Fruit fly (Drosophila melanogaster) whole organism, larva: ENCODE measurements around the gene CG7115.
A peak's percentile ranks its signal among the peaks of the same experiment; 100 is the strongest.

Source experiments
- noc ChIP-seq: fragments of 200-800 bp; sonication (Bioruptor generic); optimal IDR thresholded peaks from 3 replicates; lab custom pipeline; 2019; ENCODE audit warnings: missing biosample characterization, mild to moderate bottlenecking, missing genetic modification characterization, moderate library complexity

Gene CG7115

DNA sequence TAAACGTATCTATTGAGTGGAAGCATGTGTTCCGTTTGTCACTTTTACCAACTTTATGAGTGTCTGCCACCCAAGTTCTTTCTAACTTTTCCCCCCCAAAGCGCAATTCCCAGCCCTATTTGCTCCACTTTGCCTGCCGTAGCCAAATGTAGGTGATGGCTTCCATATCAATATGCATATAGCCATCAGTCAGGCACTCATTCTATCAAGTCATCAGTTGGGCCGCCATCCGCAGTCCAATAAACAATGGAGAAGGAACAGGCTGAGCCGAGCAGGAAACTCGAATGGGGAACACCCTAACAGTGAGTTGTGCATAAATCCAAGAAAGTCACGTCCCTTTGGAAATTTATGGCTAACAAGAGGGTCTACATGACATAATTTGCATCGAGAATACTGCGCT is 13.4 kb upstream of the CG7115 start:
- TF ChIP-seq noc (tag; lab: Kevin White, UChicago), result no peak

DNA sequence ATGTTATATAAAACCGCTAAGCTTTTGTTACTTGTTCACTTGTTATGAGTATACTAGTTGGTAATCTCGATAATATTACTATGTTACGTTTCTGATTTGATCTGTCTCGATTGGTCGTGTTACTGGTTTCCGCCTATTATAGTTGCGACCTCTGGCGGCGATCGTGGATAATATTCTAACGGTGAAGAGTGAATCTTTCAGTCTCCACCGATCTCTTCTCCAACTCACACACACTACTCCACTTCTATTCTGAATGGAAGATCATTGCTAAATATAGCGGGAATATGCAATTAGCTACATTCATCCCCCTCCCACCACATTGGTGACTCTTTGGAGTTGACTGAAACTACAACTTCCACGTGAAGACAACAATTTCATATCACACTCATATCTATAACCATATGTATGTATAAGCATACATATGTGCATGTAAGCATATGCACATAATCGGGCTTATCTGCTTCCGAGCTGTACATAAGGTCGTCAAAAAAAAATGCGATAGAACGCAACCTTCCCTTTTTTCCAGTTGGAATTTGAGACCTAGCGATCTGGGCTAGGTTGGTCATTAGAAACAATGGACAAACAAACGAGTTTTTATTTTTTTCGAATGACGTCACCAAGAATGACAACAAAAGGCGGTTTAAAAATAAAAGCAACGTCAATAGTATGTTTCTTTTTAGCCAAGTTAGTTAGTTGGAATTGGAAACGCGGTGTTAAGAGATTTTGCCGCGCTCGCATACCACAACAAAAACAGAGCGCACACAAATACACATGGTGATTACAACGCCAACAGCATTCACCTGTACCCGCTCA is 11.9 kb upstream of the CG7115 start:
- no peak for TF ChIP-seq noc (tag; lab: Kevin White, UChicago)

DNA sequence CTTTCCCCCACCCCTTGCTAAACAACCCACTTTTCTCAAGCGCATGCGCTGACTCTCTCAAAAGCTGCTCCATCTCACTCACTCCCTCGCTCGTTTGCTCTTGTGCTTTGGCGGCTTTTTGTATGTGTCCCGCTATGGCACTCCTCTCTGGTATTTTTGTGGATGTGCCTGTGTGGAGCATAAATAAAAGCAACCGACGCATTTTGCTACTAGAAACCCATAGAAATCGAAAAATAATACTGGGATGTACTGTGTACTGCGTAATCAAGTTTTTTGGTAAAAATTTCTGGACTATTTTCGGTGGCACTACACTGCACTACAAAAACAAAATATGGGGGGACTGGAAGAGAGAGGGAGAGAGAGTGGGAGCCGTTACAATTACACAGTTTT is 11.3 kb upstream of the CG7115 start:
- peak; percentile 2 for TF ChIP-seq noc (tag; lab: Kevin White, UChicago)

DNA sequence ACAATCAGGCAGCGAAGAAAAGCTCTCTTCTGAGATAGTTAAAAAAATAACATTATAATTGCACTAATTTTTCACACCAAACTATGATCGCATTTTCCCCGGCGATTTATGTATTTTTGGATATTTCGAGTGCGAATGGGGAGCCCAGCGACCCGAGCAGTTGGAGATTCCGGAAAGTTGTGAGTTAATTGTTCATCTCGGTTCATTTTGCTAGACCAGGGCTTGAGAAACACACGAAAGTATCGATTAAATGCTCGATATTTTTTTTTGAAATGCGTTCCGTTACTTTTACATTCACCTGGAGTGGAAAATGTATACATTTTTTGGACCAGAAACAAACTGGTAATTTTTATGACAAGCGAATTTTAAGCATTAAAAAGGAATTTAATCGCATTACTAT is 10.4 kb upstream of the CG7115 start, which contains the start of gene Cdc14:
Cdc14 (minus strand) TSS at position 185 of the 400 bp plus-strand sequence.
- TF ChIP-seq noc (tag; lab: Kevin White, UChicago), result no peak

DNA sequence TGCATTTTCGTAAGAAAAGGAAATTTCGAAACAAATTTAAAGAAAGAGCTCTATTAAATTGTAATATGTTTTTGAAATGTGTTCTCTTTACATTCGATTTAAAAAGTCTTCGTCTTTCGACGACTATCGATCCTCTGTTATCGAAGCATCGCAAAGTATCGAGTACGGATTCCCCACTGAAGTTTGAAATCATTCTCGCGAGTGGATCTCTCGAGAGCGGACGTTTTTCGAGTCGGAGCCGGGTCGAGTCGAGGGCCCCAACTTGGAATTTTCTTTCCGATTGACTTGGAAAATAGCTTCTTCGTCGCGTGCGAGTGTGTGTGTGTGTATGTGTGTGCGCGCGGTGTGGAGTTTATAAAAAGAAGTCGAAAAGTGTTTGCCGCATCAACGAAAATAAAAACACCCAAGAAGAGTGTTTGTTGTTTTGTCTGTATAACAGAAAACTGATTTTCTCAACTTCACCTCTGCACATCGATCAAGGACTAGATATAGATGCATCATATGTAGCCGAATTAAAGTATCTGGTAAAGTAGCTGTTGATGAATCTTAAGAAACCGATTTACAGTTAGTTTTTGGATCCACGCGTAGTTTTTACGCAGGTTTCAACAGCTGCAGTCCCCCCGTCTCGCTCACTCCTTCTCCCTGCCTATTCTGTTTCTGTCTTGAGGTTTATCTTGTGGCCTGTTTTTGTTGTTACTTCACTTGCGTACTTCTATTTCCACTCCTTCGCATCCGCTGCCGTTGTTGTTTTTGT is 9.5 kb upstream of the CG7115 start, which contains the start of gene LanB1:
LanB1 (plus strand) TSS at position 190 of the 754 bp plus-strand sequence.
- TF ChIP-seq noc (tag; lab: Kevin White, UChicago), result no peak

DNA sequence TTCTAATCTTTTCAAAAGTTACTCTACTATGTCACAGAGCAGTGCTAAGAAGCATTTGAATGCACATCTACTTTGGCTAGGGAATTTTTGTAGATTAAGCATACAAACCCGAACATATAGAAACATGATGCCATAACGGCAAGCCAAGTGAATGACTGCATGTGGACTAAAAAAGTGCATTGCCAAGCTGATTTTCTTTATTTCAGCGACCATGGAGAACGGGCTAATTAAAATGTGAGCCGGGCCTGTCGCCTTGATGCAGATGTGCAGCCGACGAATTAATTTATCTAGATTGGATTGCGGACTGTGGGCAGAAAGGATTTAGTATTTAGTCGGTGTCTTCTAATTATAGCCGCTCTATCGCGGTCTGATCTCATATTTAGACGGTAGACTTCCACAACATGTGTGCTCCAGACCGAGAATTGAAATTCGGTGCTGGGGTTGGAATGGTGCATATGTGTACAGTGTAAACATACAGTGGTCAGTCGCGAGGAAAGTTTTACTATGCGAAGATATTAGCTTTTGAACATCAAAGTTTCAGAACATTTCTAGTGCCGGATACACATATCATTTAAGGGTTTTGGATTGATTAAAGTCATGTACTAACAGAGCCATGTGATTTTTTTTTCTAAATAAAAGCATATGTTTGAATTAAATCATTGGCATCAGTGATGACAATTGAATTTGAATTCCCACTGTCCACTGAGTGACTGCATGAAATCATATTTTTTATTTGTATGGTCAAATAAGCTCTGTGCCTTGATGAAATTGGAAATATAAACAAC is 8.2 kb upstream of the CG7115 start:
- TF ChIP-seq noc (tag; lab: Kevin White, UChicago), result no peak

DNA sequence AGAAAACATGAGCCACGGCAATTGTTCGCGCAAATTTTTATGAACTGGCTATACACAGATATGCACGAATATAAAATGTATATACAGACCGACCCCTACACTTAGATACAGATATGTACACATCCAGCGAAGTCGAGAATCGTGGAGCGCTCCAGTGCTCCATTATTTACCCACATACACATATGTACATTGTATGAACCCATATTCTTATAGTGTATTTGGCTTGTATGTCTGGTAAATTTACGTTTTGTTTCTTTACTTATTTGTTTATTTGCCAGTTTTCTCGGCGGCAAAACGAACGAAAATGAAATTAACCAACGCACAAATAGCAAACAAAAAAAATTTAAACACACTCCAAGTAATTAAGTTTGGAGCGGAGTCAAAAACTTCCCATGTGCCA is 7.6 kb upstream of the CG7115 start:
- TF ChIP-seq noc (tag; lab: Kevin White, UChicago), result no peak

DNA sequence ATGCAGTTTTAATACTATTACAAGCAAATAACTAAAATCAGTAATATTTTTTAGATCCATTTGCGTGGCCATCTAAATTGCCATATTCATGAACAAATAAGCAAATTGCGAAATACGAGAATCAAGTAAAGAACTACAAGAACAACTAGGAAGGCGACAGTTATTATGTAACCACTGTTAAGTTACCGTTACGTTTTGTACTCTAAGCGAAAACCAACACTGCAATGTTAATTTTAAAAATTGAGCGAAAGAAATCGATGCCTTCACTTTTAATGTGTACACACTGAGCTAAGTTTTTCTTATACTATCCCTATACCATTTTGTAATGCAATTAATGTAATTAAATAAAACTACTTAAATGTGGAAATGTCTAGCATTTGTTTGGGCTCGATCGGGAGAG is 543 bp upstream of the CG7115 start:
- TF ChIP-seq noc (tag; lab: Kevin White, UChicago), result no peak

DNA sequence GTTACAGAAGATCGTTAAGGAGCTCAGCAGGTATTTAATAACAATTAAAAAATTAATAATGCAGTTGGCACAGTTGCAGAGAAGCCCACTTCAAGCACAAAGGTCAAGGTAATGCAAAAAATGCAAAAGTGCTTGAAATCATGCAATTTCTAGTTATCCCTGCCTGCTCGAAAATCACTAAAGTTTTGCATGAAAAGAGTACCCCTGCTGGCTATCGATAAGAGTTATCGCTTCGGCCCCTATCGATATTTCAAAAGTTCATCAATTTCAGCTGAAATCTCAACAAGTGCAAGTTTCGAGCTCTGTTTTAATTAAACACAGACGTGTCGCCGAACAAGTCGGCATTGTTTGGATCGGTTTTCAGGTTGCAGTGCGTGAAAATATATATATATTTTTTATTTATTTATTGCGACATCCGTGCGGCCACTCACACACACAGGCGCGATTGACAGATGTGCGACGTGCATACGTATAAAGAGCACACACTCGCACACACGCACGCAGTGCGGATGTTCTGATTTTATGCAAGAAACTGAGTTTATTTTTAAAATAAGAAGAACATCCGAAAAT is 413 bp downstream of the CG7115 start:
- TF ChIP-seq noc (tag; lab: Kevin White, UChicago), result peak; percentile 19

DNA sequence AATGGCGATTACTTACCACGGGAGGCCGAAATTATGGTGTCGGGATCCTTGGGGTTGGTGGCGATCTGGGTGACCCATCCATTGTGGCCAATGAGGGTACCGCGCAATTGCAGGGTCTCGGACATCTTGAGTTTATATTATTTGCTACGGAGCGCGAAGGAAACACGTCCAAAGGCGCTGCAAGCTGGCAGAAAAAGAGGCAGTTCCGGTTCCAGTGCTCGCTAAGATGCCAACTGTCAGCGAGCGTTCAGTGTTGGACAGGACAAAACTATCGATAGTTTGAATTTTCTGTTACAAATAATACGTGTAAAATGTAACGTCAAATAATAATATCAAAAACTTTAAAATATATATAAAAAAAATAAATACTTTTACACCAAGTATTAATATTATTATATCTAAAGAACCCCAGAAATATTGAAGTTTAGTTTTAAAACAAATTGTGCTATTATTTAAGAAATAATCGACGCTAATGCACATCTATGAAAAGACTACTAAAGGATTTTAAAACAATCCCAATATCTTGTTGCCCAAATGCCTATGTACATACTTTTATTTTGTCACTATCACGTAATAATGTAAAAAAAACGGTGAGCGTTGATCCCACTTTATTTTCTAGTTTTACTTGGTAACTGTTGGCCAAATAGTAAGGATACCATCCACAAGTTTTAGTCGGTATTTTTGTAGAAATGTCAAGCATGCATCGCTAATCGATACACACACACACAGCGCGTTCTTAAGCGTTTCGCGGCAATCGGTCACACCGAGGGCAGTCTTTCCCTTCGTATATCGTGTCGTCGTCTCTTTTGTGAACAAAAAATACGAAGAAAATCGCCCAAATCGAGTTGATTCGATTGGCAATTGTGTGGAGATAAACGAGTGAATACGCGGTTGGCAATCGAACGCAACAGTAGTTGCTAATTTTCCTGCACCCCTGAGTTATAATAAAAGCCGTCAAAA is 6.4 kb downstream of the CG7115 start, which contains the start of the genes Rack1 and mts:
Rack1 (minus strand) TSS at position 271 of the 960 bp plus-strand sequence.
mts (plus strand) TSS at position 606 of the 960 bp plus-strand sequence.
- peak; percentile 61 for TF ChIP-seq noc (tag; lab: Kevin White, UChicago)

DNA sequence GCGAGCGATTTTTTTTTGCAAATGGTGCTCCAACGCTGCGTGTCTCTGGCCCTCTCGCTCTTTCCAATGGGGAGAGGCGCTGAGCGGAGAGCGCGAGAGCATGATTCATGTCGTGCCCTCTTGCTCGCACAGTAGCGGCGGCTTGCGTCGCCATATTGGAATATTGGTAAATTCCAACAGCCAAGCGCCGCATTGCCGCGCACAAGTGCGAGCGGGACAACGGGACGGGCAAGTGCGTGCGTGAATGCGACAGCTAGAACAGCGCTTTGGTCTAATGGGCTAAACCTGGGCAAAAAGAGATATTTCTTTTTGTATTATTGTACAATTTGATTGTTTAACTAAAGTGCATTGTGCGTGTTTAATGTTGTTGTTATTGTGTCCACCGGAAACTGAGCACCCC is 7.3 kb downstream of the CG7115 start:
- TF ChIP-seq noc (tag; lab: Kevin White, UChicago), result peak; percentile 0

DNA sequence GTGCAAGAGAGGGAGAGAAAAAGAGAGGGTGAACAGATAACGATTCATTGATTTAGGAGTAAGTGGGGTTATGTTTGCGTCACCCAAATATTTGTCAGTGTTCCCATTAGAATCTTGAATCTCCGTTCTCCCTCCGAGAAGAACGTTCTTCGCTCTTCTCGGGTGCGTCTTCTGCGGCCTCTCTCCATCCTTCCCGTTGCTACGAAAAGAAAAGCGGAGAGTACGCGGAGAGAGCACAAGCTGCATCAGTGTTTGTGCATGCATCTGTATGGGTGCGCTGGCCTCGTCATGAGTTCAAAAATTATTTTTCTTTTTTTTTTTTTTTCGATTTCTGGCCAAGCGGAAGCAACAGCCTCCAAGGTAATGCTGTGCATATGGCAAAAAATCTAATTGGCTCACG is 8.0 kb downstream of the CG7115 start:
- no peak for TF ChIP-seq noc (tag; lab: Kevin White, UChicago)

DNA sequence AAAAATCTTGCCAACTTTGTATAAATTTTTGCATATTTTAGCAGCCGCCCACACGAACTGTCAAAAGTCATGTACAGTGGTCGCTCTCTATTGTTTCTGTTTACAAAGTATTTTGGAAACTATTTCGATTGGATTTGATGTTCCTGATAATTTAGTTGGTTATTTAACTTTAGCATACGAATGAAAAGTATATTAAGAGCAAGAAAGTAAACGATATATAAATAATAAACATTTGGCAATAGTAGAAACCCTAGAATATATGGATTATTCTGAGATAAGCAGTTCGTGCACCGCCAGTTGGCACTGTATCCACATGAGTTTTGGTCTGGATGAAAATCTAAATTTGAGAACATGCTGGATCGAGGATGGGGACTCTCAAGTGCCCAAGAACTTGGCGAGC is 12.3 kb downstream of the CG7115 start:
- no peak for TF ChIP-seq noc (tag; lab: Kevin White, UChicago)

DNA sequence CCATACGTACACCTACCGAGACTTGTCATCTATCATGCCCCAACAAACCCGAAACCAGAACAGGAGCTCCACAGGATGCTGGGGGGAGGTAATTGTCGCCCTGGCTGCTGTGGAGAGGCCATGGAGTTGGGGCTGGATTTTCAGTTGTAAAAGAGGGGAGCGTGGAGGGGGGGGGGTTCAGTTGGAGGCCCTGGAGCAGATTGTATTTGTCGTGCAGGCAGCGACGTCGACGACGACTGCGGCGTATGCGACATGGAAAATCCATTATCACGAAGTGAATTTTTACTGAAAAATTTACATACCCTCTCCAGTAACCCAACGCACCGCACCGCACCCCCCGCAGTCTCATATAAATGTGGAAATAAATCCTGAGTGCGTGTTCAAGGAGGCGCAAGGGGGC is 12.7 kb downstream of the CG7115 start:
- TF ChIP-seq noc (tag; lab: Kevin White, UChicago), result no peak
